Worm (Caenorhabditis elegans) whole organism, L4 larva: ENCODE results near the gene Y34B4A.7.
A peak's percentile ranks its signal among the peaks of the same experiment; 100 is the strongest.

ENCODE experiments used
- T26A8.4 ChIP-seq: fragments of 200-800 bp; sonication (Bioruptor generic); IDR thresholded peaks from 2 replicates; pipeline ENCODE4 v1.3.6; 2022; ENCODE audit warnings: missing genetic modification characterization, missing compliant biosample characterization
- Y5F2A.4 ChIP-seq: fragments of 200-800 bp; sonication (Bioruptor generic); optimal IDR thresholded peaks from 2 replicates; lab custom pipeline; 2018; ENCODE audit warnings: mild to moderate bottlenecking, missing genetic modification characterization, missing compliant biosample characterization
- ZK337.2 ChIP-seq: fragments of 200-800 bp; sonication (Bioruptor generic); IDR thresholded peaks from 2 replicates; pipeline ENCODE4 v1.3.6; 2022; ENCODE audit warnings: missing genetic modification reagents, missing genetic modification characterization, missing compliant biosample characterization
- ZK546.5 ChIP-seq, 2 experiments: sonication (generic microtip); optimal IDR thresholded peaks; 2 replicates each; lab custom pipeline; 2017; ENCODE audit warnings: missing biosample characterization in 2 of 2, missing genetic modification characterization in 2 of 2
- aha-1 ChIP-seq: fragments of 150-350 bp; peaks from one replicate; lab custom pipeline; 2014; ENCODE audit warnings: missing biosample characterization, missing genetic modification characterization
- arid-1 ChIP-seq: fragments of 200-800 bp; sonication (Bioruptor generic); conservative IDR thresholded peaks from 2 replicates; pipeline ENCODE4 v1.3.6; 2022; ENCODE audit warnings: missing genetic modification reagents, missing genetic modification characterization, missing compliant biosample characterization
- ceh-44 ChIP-seq: fragments of 200-800 bp; sonication (Bioruptor generic); IDR thresholded peaks from 2 replicates; pipeline ENCODE4 v1.3.6; 2022; ENCODE audit warnings: missing genetic modification reagents, missing genetic modification characterization, missing compliant biosample characterization
- ceh-82 ChIP-seq: sonication (generic microtip); optimal IDR thresholded peaks from 2 replicates; lab custom pipeline; 2017; ENCODE audit warnings: missing biosample characterization, missing genetic modification characterization
- ces-1 ChIP-seq: fragments of 150-350 bp; sonication (generic microtip); optimal IDR thresholded peaks from 4 replicates; lab custom pipeline; 2014; ENCODE audit warnings: missing biosample characterization, missing genetic modification reagents, missing genetic modification characterization
- daf-16 ChIP-seq, 3 experiments: sonication (generic microtip); optimal IDR thresholded peaks; 2 replicates each; lab custom pipeline; 2016 to 2017; ENCODE audit warnings: missing genetic modification characterization in 3 of 3, missing genetic modification reagents in 3 of 3, mild to moderate bottlenecking in 2 of 3, missing compliant biosample characterization in 2 of 3, missing biosample characterization in 1 of 3, moderate library complexity in 1 of 3
- dmd-6 ChIP-seq: fragments of 200-800 bp; sonication (Bioruptor generic); IDR thresholded peaks from 2 replicates; pipeline ENCODE4 v1.3.6; 2022; ENCODE audit warnings: missing genetic modification reagents, missing genetic modification characterization, missing compliant biosample characterization
- hif-1 ChIP-seq, 2 experiments: sonication (generic microtip); optimal IDR thresholded peaks; 2 replicates each; lab custom pipeline; 2016 to 2017; ENCODE audit warnings: missing compliant biosample characterization in 2 of 2, missing genetic modification characterization in 2 of 2, missing genetic modification reagents in 2 of 2, missing genotype in 2 of 2, mild to moderate bottlenecking in 1 of 2
- hlh-11 ChIP-seq: fragments of 200-800 bp; sonication (Bioruptor generic); optimal IDR thresholded peaks from 2 replicates; lab custom pipeline; 2018; ENCODE audit warnings: mild to moderate bottlenecking, missing genetic modification characterization, missing compliant biosample characterization
- hmg-1.1 ChIP-seq: fragments of 200-800 bp; sonication (Bioruptor generic); IDR thresholded peaks from 2 replicates; pipeline ENCODE4 v1.3.6; 2022; ENCODE audit warnings: missing genetic modification reagents, missing genetic modification characterization, missing compliant biosample characterization
- lin-13 ChIP-seq: fragments of 150-350 bp; optimal IDR thresholded peaks from 2 replicates; lab custom pipeline; 2014; ENCODE audit warnings: missing biosample characterization, missing genetic modification reagents, missing genetic modification characterization
- lin-15B ChIP-seq: fragments of 150-350 bp; sonication (generic microtip); optimal IDR thresholded peaks from 3 replicates; lab custom pipeline; 2014; ENCODE audit warnings: missing biosample characterization, missing genetic modification characterization
- lin-29 ChIP-seq: fragments of 200-800 bp; sonication (Bioruptor generic); IDR thresholded peaks from 2 replicates; pipeline ENCODE4 v1.3.6; 2022; ENCODE audit warnings: missing genetic modification reagents, missing genetic modification characterization, missing compliant biosample characterization
- lin-38 ChIP-seq: fragments of 200-800 bp; sonication (Bioruptor generic); IDR thresholded peaks from 2 replicates; pipeline ENCODE4 v1.3.6; 2022; ENCODE audit warnings: missing genetic modification reagents, missing genetic modification characterization, missing compliant biosample characterization
- lir-3 ChIP-seq: sonication (generic microtip); optimal IDR thresholded peaks from 2 replicates; lab custom pipeline; 2016; ENCODE audit warnings: mild to moderate bottlenecking, missing genetic modification characterization, missing compliant biosample characterization
- mdl-1 ChIP-seq, 2 experiments: fragments of 150-350 bp in 1 of 2; sonication (generic microtip) in 1 of 2; optimal IDR thresholded peaks; 2 replicates each; lab custom pipeline; 2014 to 2017; ENCODE audit warnings: missing biosample characterization in 2 of 2, missing genetic modification characterization in 2 of 2
- mdt-29 ChIP-seq: fragments of 200-800 bp; sonication (Bioruptor generic); IDR thresholded peaks from 2 replicates; pipeline ENCODE4 v1.3.6; 2022; ENCODE audit warnings: missing genetic modification reagents, missing genetic modification characterization, missing compliant biosample characterization
- mes-2 ChIP-seq: sonication (generic microtip); optimal IDR thresholded peaks from 2 replicates; lab custom pipeline; 2016; ENCODE audit warnings: missing genotype, mild to moderate bottlenecking, missing genetic modification characterization, missing compliant biosample characterization; ENCODE audit not compliant: poor library complexity, severe bottlenecking
- nhr-102 ChIP-seq: sonication (generic microtip); optimal IDR thresholded peaks from 2 replicates; lab custom pipeline; 2016; ENCODE audit warnings: mild to moderate bottlenecking, missing genetic modification characterization, moderate library complexity, missing compliant biosample characterization
- nhr-111 ChIP-seq: fragments of 200-800 bp; sonication (Bioruptor generic); optimal IDR thresholded peaks from 2 replicates; lab custom pipeline; 2018; ENCODE audit warnings: mild to moderate bottlenecking, missing genetic modification characterization, missing compliant biosample characterization
- nhr-25 ChIP-seq: sonication (generic microtip); optimal IDR thresholded peaks from 2 replicates; lab custom pipeline; 2017; ENCODE audit warnings: missing genetic modification characterization, mild to moderate bottlenecking, missing compliant biosample characterization, antibody characterized with exemption, moderate library complexity, borderline replicate concordance; ENCODE audit not compliant: insufficient read depth
- nhr-28 ChIP-seq: fragments of 150-350 bp; optimal IDR thresholded peaks from 2 replicates; lab custom pipeline; 2014; ENCODE audit warnings: missing biosample characterization, missing genetic modification characterization
- nhr-48 ChIP-seq: sonication (generic microtip); optimal IDR thresholded peaks from 2 replicates; lab custom pipeline; 2016; ENCODE audit warnings: mild to moderate bottlenecking, missing genetic modification characterization, missing compliant biosample characterization
- nhr-6 ChIP-seq: fragments of 150-350 bp; optimal IDR thresholded peaks from 2 replicates; lab custom pipeline; 2014; ENCODE audit warnings: missing biosample characterization, missing genetic modification characterization
- nhr-77 ChIP-seq: fragments of 150-350 bp; optimal IDR thresholded peaks from 2 replicates; lab custom pipeline; 2014; ENCODE audit warnings: missing biosample characterization, missing genetic modification characterization
- pqm-1 ChIP-seq: sonication (generic microtip); optimal IDR thresholded peaks from 2 replicates; lab custom pipeline; 2017; ENCODE audit warnings: missing biosample characterization, missing genetic modification characterization
- sdz-12 ChIP-seq: fragments of 200-800 bp; sonication (Bioruptor generic); optimal IDR thresholded peaks from 2 replicates; lab custom pipeline; 2018; ENCODE audit warnings: mild to moderate bottlenecking, missing genetic modification characterization, missing compliant biosample characterization
- set-16 ChIP-seq: fragments of 200-800 bp; sonication (Bioruptor generic); IDR thresholded peaks from 2 replicates; pipeline ENCODE4 v1.3.6; 2022; ENCODE audit warnings: missing genetic modification reagents, missing genetic modification characterization, missing compliant biosample characterization
- snpc-1.2 ChIP-seq: fragments of 200-800 bp; sonication (Bioruptor generic); IDR thresholded peaks from 2 replicates; pipeline ENCODE4 v1.3.6; 2022; ENCODE audit warnings: missing genetic modification reagents, missing genetic modification characterization, missing compliant biosample characterization
- unc-62 ChIP-seq, 3 experiments: fragments of 150-350 bp in 1 of 3; sonication (generic microtip); optimal IDR thresholded peaks in 2 of 3; peaks in 1 of 3; 1 replicate in 1 of 3; 2 replicates in 2 of 3; lab custom pipeline; 2014 to 2017; ENCODE audit warnings: missing biosample characterization in 3 of 3, missing genetic modification characterization in 3 of 3, missing genetic modification reagents in 3 of 3, missing genotype in 1 of 3
- ztf-11 ChIP-seq: fragments of 150-350 bp; optimal IDR thresholded peaks from 2 replicates; lab custom pipeline; 2014; ENCODE audit warnings: missing biosample characterization, missing genetic modification characterization

Gene Y34B4A.7

DNA sequence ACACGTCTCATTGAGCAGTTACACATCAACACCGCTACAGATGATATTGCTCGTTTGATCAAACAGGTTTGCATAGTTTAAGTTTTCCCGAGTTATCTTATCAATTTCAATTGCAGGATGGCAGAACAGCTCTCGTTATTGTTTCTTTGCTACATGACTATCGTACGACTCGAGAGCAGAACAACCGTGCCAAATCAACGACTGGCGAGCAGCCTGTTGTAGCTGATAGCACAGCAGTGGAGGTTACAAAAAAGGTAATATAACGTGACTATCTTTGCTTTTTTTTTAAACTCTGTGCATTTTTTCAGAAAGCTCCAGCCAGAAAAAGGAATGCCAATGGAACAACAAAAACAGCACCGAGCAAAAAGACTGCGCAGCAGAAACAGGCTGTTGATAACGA, 41.7 kb upstream of the Y34B4A.7 start:
- TF ChIP-seq nhr-25 (tag; lab: Kevin White, UChicago), result no peak
- no peak for TF ChIP-seq Y5F2A.4 (GFP tag; lab: Kevin White, UChicago)
- peak; percentile 69 for TF ChIP-seq pqm-1
- TF ChIP-seq nhr-48 (tag; lab: Kevin White, UChicago), result no peak
- 0 out of 2 replicates have a peak, but pooled peaks have one; percentile 15 for TF ChIP-seq dmd-6 (GFP tag; lab: Robert Waterston, UW)
- peak; percentile 12 for TF ChIP-seq nhr-28 (tag; lab: Kevin White, UChicago)
- TF ChIP-seq lin-29 (GFP tag; lab: Robert Waterston, UW), result no peak
- TF ChIP-seq ceh-44 (GFP tag; lab: Robert Waterston, UW), result no peak
- TF ChIP-seq nhr-6, result no peak

DNA sequence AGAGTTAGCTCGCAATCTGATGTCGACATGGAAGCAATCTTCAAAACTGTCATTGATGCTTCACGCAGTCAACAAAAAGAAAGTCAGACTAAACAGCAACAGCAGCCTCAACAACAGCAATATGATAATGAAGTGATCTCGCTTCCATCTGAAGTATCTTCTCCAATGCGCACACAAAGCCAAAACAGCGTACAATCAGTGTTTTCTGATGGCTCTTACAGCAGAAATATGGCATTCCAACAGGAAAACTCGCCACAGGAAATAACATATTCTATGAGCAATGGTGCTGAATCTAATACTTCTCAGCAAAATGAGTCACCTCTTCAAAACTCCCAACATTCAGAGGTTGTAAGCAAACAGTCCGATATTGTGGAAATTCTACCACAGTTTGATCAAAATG, 41.2 kb upstream of the Y34B4A.7 start:
- TF ChIP-seq nhr-102 (tag; lab: Kevin White, UChicago) (no peak), ceh-82 (tag; lab: Kevin White, UChicago) (no peak), ZK546.5 (tag; optimal IDR thresholded peaks at IDR 0.05; lab: Kevin White, UChicago) (no peak), unc-62 (GFP tag; optimal IDR thresholded peaks at IDR 0.05 in 1 of 2; lab: Kevin White, UChicago) (peak in 1 of 2 experiments; percentile 98), unc-62 (tag; optimal IDR thresholded peaks at IDR 0.05; lab: Kevin White, UChicago) (no peak)

DNA sequence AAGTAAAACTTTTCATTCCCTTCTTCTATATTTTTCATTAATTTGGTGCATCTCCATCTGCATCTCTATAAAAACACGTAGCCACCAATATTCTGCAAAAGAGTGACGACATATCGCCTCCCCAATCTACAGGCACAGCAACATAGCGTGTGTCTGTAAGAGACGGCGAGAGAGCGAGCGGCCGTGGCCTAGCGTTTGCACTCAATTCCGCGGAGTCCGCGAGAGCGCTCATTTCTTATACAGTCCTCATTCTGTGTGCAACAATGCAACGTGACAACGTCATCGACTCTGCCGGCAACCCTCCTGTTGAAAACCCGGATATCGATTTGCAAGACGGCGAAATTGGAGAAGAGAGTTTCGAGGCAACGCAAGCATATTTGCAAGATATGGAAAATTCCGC, 38.6 kb upstream of the Y34B4A.7 start, which contains the start of gene H28G03.2:
Gene H28G03.2 (plus strand): TSS at position 200 of the 400 bp plus-strand sequence.
- TF ChIP-seq ces-1 (GFP tag; lab: Kevin White, UChicago) (no peak), hmg-1.1 (GFP tag; lab: Robert Waterston, UW) (peak; percentile 28; the same call in 1 of the 2 replicates), nhr-111 (GFP tag; lab: Kevin White, UChicago) (no peak), set-16 (GFP tag; lab: Robert Waterston, UW) (0 out of 2 replicates have a peak, but pooled peaks have one; percentile 15), mdl-1 (tag; optimal IDR thresholded peaks at IDR 0.05; lab: Kevin White, UChicago) (no peak), snpc-1.2 (no peak), mdt-29 (GFP tag; lab: Robert Waterston, UW) (no peak), hif-1 (tag; optimal IDR thresholded peaks at IDR 0.05; lab: Kevin White, UChicago) (peak in 1 of 2 experiments; percentile 82), arid-1 (GFP tag; lab: Robert Waterston, UW) (no peak), daf-16 (GFP tag; optimal IDR thresholded peaks at IDR 0.05; lab: Kevin White, UChicago) (no peak), daf-16 (tag; optimal IDR thresholded peaks at IDR 0.05; lab: Kevin White, UChicago) (peak; percentile 30), ZK337.2 (GFP tag; lab: Robert Waterston, UW) (no peak), hlh-11 (tag; lab: Kevin White, UChicago) (peak; percentile 21), nhr-28 (tag; lab: Kevin White, UChicago) (peak; percentile 20), aha-1 (tag; lab: Kevin White, UChicago) (peak; percentile 15), sdz-12 (GFP tag; lab: Kevin White, UChicago) (no peak), mes-2 (tag; lab: Kevin White, UChicago) (peak; percentile 79)

DNA sequence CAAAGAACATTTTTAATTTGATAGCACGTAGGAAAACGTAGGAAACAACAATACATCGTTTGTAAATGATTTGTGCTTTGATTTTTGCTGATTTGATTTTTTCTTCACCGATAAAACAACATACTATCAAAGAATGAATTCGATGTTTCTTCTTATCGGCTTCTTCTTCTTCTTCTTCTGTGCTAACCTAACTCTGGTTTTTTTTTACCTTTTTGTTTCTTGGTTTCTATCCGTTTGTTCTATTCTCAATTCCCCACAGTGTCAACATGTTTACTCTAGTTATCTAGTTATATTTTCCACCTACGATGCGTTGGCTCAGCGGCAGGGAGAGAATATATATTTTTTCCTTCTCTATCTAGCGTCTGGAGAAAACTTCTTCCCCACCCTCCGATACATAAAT, 36.3 kb upstream of the Y34B4A.7 start:
- TF ChIP-seq ztf-11 (tag; lab: Kevin White, UChicago), result no peak
- no peak for TF ChIP-seq lin-38 (GFP tag; lab: Robert Waterston, UW)
- TF ChIP-seq T26A8.4, result no peak
- peak; percentile 27 for TF ChIP-seq pqm-1
- TF ChIP-seq nhr-28 (tag; lab: Kevin White, UChicago), result peak; percentile 47
- peak; percentile 11 for TF ChIP-seq nhr-77 (tag; lab: Kevin White, UChicago)
- TF ChIP-seq aha-1 (tag; lab: Kevin White, UChicago), result peak; percentile 74
- no peak for TF ChIP-seq lin-15B (tag; lab: Kevin White, UChicago)
- no peak for TF ChIP-seq lin-13 (GFP tag; lab: Kevin White, UChicago)
- peak; percentile 13; the same call in 1 of the 2 replicates for TF ChIP-seq dmd-6 (GFP tag; lab: Robert Waterston, UW)
- peak in 1 of 2 experiments; percentile 40 for TF ChIP-seq daf-16 (GFP tag; optimal IDR thresholded peaks at IDR 0.05; lab: Kevin White, UChicago)
- peak; percentile 78 for TF ChIP-seq daf-16 (tag; optimal IDR thresholded peaks at IDR 0.05; lab: Kevin White, UChicago)
- TF ChIP-seq lir-3 (tag; lab: Kevin White, UChicago), result no peak
